Fruit fly (Drosophila melanogaster): ENCODE data around the gene myd.

myd gene

DNA sequence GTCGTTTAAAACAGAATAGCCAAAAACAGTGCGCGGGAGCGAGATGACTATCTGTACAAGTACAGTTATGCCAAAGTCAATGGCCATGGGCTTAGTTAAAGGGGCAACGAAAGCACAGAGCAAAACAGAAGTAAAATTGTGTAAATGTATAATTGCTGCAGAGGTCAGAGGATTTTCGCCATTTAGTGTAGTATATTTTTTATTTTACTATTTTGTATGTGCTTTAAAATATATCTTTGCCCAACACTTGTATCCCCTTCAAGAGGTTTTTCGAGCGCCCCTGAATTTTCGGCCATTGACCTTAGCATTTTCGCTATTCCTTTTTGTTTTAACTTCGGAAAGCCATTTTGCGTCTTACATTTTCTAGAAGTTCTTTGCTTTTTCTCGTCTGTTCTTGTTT is 22.5 kb upstream of the myd start (continued):
- TF ChIP-seq CG34224 (GFP tag; IDR thresholded peaks at IDR 0.05; ENCODE audit: partially characterized antibody) = no peak
- TF ChIP-seq p53 (GFP tag; optimal IDR thresholded peaks at IDR 0.05) = no peak
- no peak for TF ChIP-seq Sry-δ (GFP tag; optimal IDR thresholded peaks at IDR 0.05)
- TF ChIP-seq disco-r (GFP tag; optimal IDR thresholded peaks at IDR 0.05) = no peak
- TF ChIP-seq hkb (optimal IDR thresholded peaks at IDR 0.05) = no peak
- TF ChIP-seq hkb (GFP tag; IDR thresholded peaks at IDR 0.05) = peak; percentile 19; the same call in 1 of the 2 replicates
- TF ChIP-seq bcd (GFP tag; optimal IDR thresholded peaks at IDR 0.05) = no peak
- TF ChIP-seq H2.0 (GFP tag; IDR thresholded peaks at IDR 0.05) = 0 out of 2 replicates have a peak, but pooled peaks have one; percentile 8
- no peak for TF ChIP-seq CG31388 (GFP tag; optimal IDR thresholded peaks at IDR 0.05)
- TF ChIP-seq CG11456 (GFP tag; IDR thresholded peaks at IDR 0.05) = no peak
- TF ChIP-seq NC2α (GFP tag; optimal IDR thresholded peaks at IDR 0.05) = no peak
- TF ChIP-seq insv (GFP tag; optimal IDR thresholded peaks at IDR 0.05) = no peak
- TF ChIP-seq ara (GFP tag; IDR thresholded peaks at IDR 0.05) = no peak
- TF ChIP-seq wor (GFP tag; IDR thresholded peaks at IDR 0.05) = no peak
- no peak for TF ChIP-seq crp (GFP tag; optimal IDR thresholded peaks at IDR 0.05)
- no peak for TF ChIP-seq CG2202 (tag; optimal IDR thresholded peaks at IDR 0.05)
- TF ChIP-seq CG12155 (GFP tag; optimal IDR thresholded peaks at IDR 0.05) = no peak
- no peak for TF ChIP-seq CG13775 (GFP tag; optimal IDR thresholded peaks at IDR 0.05)
- peak; percentile 70 for TF ChIP-seq row (GFP tag; IDR thresholded peaks at IDR 0.05)
- no peak for TF ChIP-seq Stat92E (GFP tag; optimal IDR thresholded peaks at IDR 0.05)
- TF ChIP-seq CG30431 (GFP tag; optimal IDR thresholded peaks at IDR 0.05) = no peak
- no peak for TF ChIP-seq CG1792 (GFP tag; optimal IDR thresholded peaks at IDR 0.05)
- TF ChIP-seq ken (GFP tag; IDR thresholded peaks at IDR 0.05) = peak; percentile 23; the same call in 1 of the 3 replicates
- no peak for TF ChIP-seq Bdp1 (GFP tag; optimal IDR thresholded peaks at IDR 0.05)
- TF ChIP-seq Oli (tag; optimal IDR thresholded peaks at IDR 0.05) = no peak
- TF ChIP-seq danr (GFP tag; IDR thresholded peaks at IDR 0.05) = no peak
- TF ChIP-seq ham (GFP tag; IDR thresholded peaks at IDR 0.05) = no peak
- TF ChIP-seq CG17328 (GFP tag; IDR thresholded peaks at IDR 0.05) = no peak
- TF ChIP-seq ab (GFP tag; optimal IDR thresholded peaks at IDR 0.05) = no peak
- no peak for TF ChIP-seq Dp (GFP tag; optimal IDR thresholded peaks at IDR 0.05)
- TF ChIP-seq Kr (GFP tag; optimal IDR thresholded peaks at IDR 0.05) = no peak
- no peak for TF ChIP-seq gce (GFP tag; IDR thresholded peaks at IDR 0.05)
- no peak for TF ChIP-seq Meics (GFP tag; optimal IDR thresholded peaks at IDR 0.05)
- TF ChIP-seq seq (GFP tag; IDR thresholded peaks at IDR 0.05) = no peak
- TF ChIP-seq Bteb2 (GFP tag; optimal IDR thresholded peaks at IDR 0.05) = no peak
- no peak for TF ChIP-seq unc-4 (GFP tag; IDR thresholded peaks at IDR 0.05; ENCODE audit: partially characterized antibody)
- no peak for TF ChIP-seq Atf-2 (GFP tag; optimal IDR thresholded peaks at IDR 0.05)
- peak; percentile 17; the same call in 1 of the 2 replicates for TF ChIP-seq esg (GFP tag; conservative IDR thresholded peaks at IDR 0.05)
- TF ChIP-seq CG1832 (GFP tag; optimal IDR thresholded peaks at IDR 0.05) = no peak
- no peak for TF ChIP-seq Abd-B (GFP tag; optimal IDR thresholded peaks at IDR 0.05)
- no peak for TF ChIP-seq jigr1 (GFP tag; IDR thresholded peaks at IDR 0.05)
- no peak for TF ChIP-seq CG10565 (GFP tag; optimal IDR thresholded peaks at IDR 0.05)
- no peak for TF ChIP-seq Ets65A (GFP tag)
- no peak for TF ChIP-seq Atf3 (GFP tag; optimal IDR thresholded peaks at IDR 0.05)
- no peak for TF ChIP-seq org-1 (GFP tag; optimal IDR thresholded peaks at IDR 0.05)
- TF ChIP-seq grn (GFP tag; optimal IDR thresholded peaks at IDR 0.05) = no peak
- no peak for TF ChIP-seq CG4707 (GFP tag; optimal IDR thresholded peaks at IDR 0.05)
- TF ChIP-seq D19B (GFP tag; optimal IDR thresholded peaks at IDR 0.05) = no peak
- no peak for TF ChIP-seq Xbp1 (GFP tag; optimal IDR thresholded peaks at IDR 0.05)
- no peak for TF ChIP-seq zen (tag; optimal IDR thresholded peaks at IDR 0.05)
- TF ChIP-seq lola (GFP tag; optimal IDR thresholded peaks at IDR 0.05) = no peak
- no peak for TF ChIP-seq D19A (tag; optimal IDR thresholded peaks at IDR 0.05)
